Worm (Caenorhabditis elegans): Measurements from ENCODE around the gene C23G10.2.
A peak's percentile ranks its signal among the peaks of the same experiment; 100 is the strongest.

The C23G10.2 gene

ce11 chrIII:6198378-6199234, 9.3 kb upstream of the C23G10.2 start, which contains the start of the genes C23G10.7 and rpn-2 (continued):
- TF ChIP-seq lin-40 (tag; optimal IDR thresholded peaks at IDR 0.05) (peak; percentile 64), madf-8 (GFP tag; conservative IDR thresholded peaks at IDR 0.05) (peak; percentile 66), lin-54 (GFP tag; optimal IDR thresholded peaks at IDR 0.05) (peak; percentile 77), D2030.7 (GFP tag; IDR thresholded peaks at IDR 0.05) (peak; percentile 71; the same call in 1 of the 2 replicates), nhr-80 (tag; optimal IDR thresholded peaks at IDR 0.05) (peak; percentile 22), B0019.2 (GFP tag; conservative IDR thresholded peaks at IDR 0.05) (0 out of 2 replicates have a peak, but pooled peaks have one; percentile 29), snpc-1.1 (tag; optimal IDR thresholded peaks at IDR 0.05; ENCODE audit: insufficient read depth) (peak; percentile 51), nhr-27 (tag; optimal IDR thresholded peaks at IDR 0.05) (no peak), madf-6 (GFP tag; IDR thresholded peaks at IDR 0.05) (peak; percentile 88), let-607 (tag; optimal IDR thresholded peaks at IDR 0.05) (peak in 1 of 2 experiments; percentile 48), snpc-3.4 (tag; optimal IDR thresholded peaks at IDR 0.05) (peak; percentile 53), Y95B8A.8 (GFP tag; IDR thresholded peaks at IDR 0.05) (no peak; the same call in 1 of the 2 replicates), snpc-4 (GFP tag; optimal IDR thresholded peaks at IDR 0.05) (peak; percentile 1), snpc-4 (tag; optimal IDR thresholded peaks at IDR 0.05) (peak in 1 of 4 experiments; percentile 60), ztf-22 (GFP tag; optimal IDR thresholded peaks at IDR 0.05) (no peak), tlf-1 (GFP tag; optimal IDR thresholded peaks at IDR 0.05) (peak; percentile 87)

ce11 chrIII:6201325-6201724, 6.5 kb upstream of the C23G10.2 start:
- TF ChIP-seq mel-28 (tag; optimal IDR thresholded peaks at IDR 0.05; ENCODE audit: borderline replicate concordance) (no peak), F22D6.2 (tag; optimal IDR thresholded peaks at IDR 0.05) (no peak), ekl-4 (GFP tag; IDR thresholded peaks at IDR 0.05) (no peak), nhr-90 (tag; optimal IDR thresholded peaks at IDR 0.05) (no peak), mxl-1 (tag; optimal IDR thresholded peaks at IDR 0.05) (no peak), somi-1 (GFP tag; optimal IDR thresholded peaks at IDR 0.05) (no peak), bed-1 (GFP tag; IDR thresholded peaks at IDR 0.05) (no peak), tbp1 (GFP tag; optimal IDR thresholded peaks at IDR 0.05) (no peak), ztf-3 (GFP tag; optimal IDR thresholded peaks at IDR 0.05) (no peak), F49E8.2 (tag; optimal IDR thresholded peaks at IDR 0.05; ENCODE audit: insufficient read depth) (no peak), ZK185.1 (tag; optimal IDR thresholded peaks at IDR 0.05; ENCODE audit: poor library complexity, severe bottlenecking) (no peak), gei-17 (GFP tag; optimal IDR thresholded peaks at IDR 0.05) (no peak), dpff-1 (tag; optimal IDR thresholded peaks at IDR 0.05) (no peak), F55B11.4 (tag; optimal IDR thresholded peaks at IDR 0.05; ENCODE audit: borderline replicate concordance, insufficient read depth) (no peak), hrde-1 (tag; optimal IDR thresholded peaks at IDR 0.05; ENCODE audit: borderline replicate concordance) (no peak), tlf-1 (GFP tag; optimal IDR thresholded peaks at IDR 0.05) (no peak), ztf-28 (GFP tag; IDR thresholded peaks at IDR 0.05) (no peak), madf-3 (GFP tag; IDR thresholded peaks at IDR 0.05) (no peak), lin-40 (tag; optimal IDR thresholded peaks at IDR 0.05) (no peak)

ce11 chrIII:6202440-6202839, 5.4 kb upstream of the C23G10.2 start:
- TF ChIP-seq madf-6 (GFP tag; IDR thresholded peaks at IDR 0.05) (peak; percentile 50), Y67H2A.10 (GFP tag; conservative IDR thresholded peaks at IDR 0.05) (no peak), snpc-3.4 (tag; optimal IDR thresholded peaks at IDR 0.05) (peak; percentile 19), attf-3 (GFP tag; conservative IDR thresholded peaks at IDR 0.05) (0 out of 2 replicates have a peak, but pooled peaks have one; percentile 7), efl-1 (GFP tag; optimal IDR thresholded peaks at IDR 0.05) (peak; percentile 9), lsl-1 (GFP tag; optimal IDR thresholded peaks at IDR 0.05) (peak; percentile 49), ceh-58 (GFP tag; IDR thresholded peaks at IDR 0.05) (0 out of 2 replicates have a peak, but pooled peaks have one; percentile 29), unc-130 (GFP tag; optimal IDR thresholded peaks at IDR 0.05) (peak; percentile 48), rcor-1 (GFP tag; IDR thresholded peaks at IDR 0.05) (no peak), ztf-18 (tag; optimal IDR thresholded peaks at IDR 0.05) (peak; percentile 12), sptf-2 (GFP tag; optimal IDR thresholded peaks at IDR 0.05) (no peak), die-1 (tag; optimal IDR thresholded peaks at IDR 0.05) (peak; percentile 7), ekl-4 (GFP tag; IDR thresholded peaks at IDR 0.05) (peak; percentile 55), athp-1 (tag; optimal IDR thresholded peaks at IDR 0.05) (peak; percentile 40), gei-17 (GFP tag; optimal IDR thresholded peaks at IDR 0.05) (no peak)
